Worm (Caenorhabditis elegans) whole organism, young adult: ENCODE measurements around the gene btb-2.

Experiments
- B0336.3 ChIP-seq: fragments of 200-800 bp; sonication (Bioruptor generic); IDR thresholded peaks from 2 replicates; pipeline ENCODE4 v1.3.6; 2022; ENCODE audit warnings: missing genetic modification characterization, missing compliant biosample characterization
- C06A6.2 ChIP-seq: fragments of 200-800 bp; sonication (Bioruptor generic); conservative IDR thresholded peaks from 2 replicates; pipeline ENCODE4 v1.3.6; 2022; ENCODE audit warnings: missing genetic modification characterization, missing compliant biosample characterization
- D2030.7 ChIP-seq: fragments of 200-800 bp; sonication (Bioruptor generic); IDR thresholded peaks from 2 replicates; pipeline ENCODE4 v1.3.6; 2022; ENCODE audit warnings: missing genetic modification reagents, missing genetic modification characterization, missing compliant biosample characterization
- F23B12.7 ChIP-seq: sonication (generic microtip); optimal IDR thresholded peaks from 2 replicates; lab custom pipeline; 2017; ENCODE audit warnings: missing genetic modification characterization, mild to moderate bottlenecking, missing compliant biosample characterization, antibody characterized with exemption, moderate library complexity; ENCODE audit not compliant: insufficient read depth
- F33H1.4 ChIP-seq: fragments of 200-800 bp; sonication (Bioruptor generic); IDR thresholded peaks from 2 replicates; pipeline ENCODE4 v1.3.6; 2022; ENCODE audit warnings: missing genetic modification reagents, missing genetic modification characterization, missing compliant biosample characterization
- F49E8.2 ChIP-seq: sonication (generic microtip); optimal IDR thresholded peaks from 3 replicates; lab custom pipeline; 2017; ENCODE audit warnings: missing genetic modification characterization, mild to moderate bottlenecking, missing compliant biosample characterization, antibody characterized with exemption, moderate library complexity; ENCODE audit not compliant: insufficient read depth
- K12H6.12 ChIP-seq: fragments of 200-800 bp; sonication (Bioruptor generic); optimal IDR thresholded peaks from 2 replicates; lab custom pipeline; 2018; ENCODE audit warnings: mild to moderate bottlenecking, missing genetic modification characterization, missing compliant biosample characterization
- attf-5 ChIP-seq: fragments of 200-800 bp; sonication (Bioruptor generic); optimal IDR thresholded peaks from 2 replicates; lab custom pipeline; 2018; ENCODE audit warnings: mild to moderate bottlenecking, missing genetic modification characterization, missing compliant biosample characterization
- attf-6 ChIP-seq: fragments of 200-800 bp; sonication (Bioruptor generic); IDR thresholded peaks from 2 replicates; pipeline ENCODE4 v1.3.6; 2022; ENCODE audit warnings: missing genetic modification reagents, missing genetic modification characterization, missing compliant biosample characterization
- bed-1 ChIP-seq: fragments of 200-800 bp; sonication (Bioruptor generic); IDR thresholded peaks from 2 replicates; pipeline ENCODE4 v1.3.6; 2022; ENCODE audit warnings: missing genetic modification reagents, missing genetic modification characterization, missing compliant biosample characterization
- cebp-1 ChIP-seq, 2 experiments: fragments of 200-800 bp in 1 of 2; sonication (Bioruptor generic) in 1 of 2; sonication (generic microtip) in 1 of 2; IDR thresholded peaks in 1 of 2; optimal IDR thresholded peaks in 1 of 2; 2 replicates each; pipeline versions ENCODE4 v1.3.6 to Lab custom; 2017 to 2022; ENCODE audit warnings: missing compliant biosample characterization in 2 of 2, missing genetic modification characterization in 2 of 2, mild to moderate bottlenecking in 1 of 2, missing genetic modification reagents in 1 of 2, moderate library complexity in 1 of 2
- ceh-27 ChIP-seq: fragments of 200-800 bp; sonication (Bioruptor generic); optimal IDR thresholded peaks from 2 replicates; lab custom pipeline; 2018; ENCODE audit warnings: mild to moderate bottlenecking, missing genetic modification characterization, moderate library complexity, missing compliant biosample characterization
- ceh-91 ChIP-seq: fragments of 200-800 bp; sonication (Bioruptor generic); IDR thresholded peaks from 2 replicates; pipeline ENCODE4 v1.3.6; 2022; ENCODE audit warnings: missing genetic modification reagents, missing genetic modification characterization, missing compliant biosample characterization
- dox-1 ChIP-seq: fragments of 200-800 bp; sonication (Bioruptor generic); IDR thresholded peaks from 2 replicates; pipeline ENCODE4 v1.3.6; 2022; ENCODE audit warnings: missing genetic modification reagents, missing genetic modification characterization, missing compliant biosample characterization
- dpl-1 ChIP-seq: fragments of 150-350 bp; optimal IDR thresholded peaks from 2 replicates; lab custom pipeline; 2014; ENCODE audit warnings: missing biosample characterization, missing genetic modification reagents, missing genetic modification characterization
- efl-1 ChIP-seq: fragments of 150-350 bp; optimal IDR thresholded peaks from 2 replicates; lab custom pipeline; 2014; ENCODE audit warnings: missing biosample characterization, missing genetic modification reagents, missing genetic modification characterization
- him-1 ChIP-seq: sonication (generic microtip); optimal IDR thresholded peaks from 2 replicates; lab custom pipeline; 2016; ENCODE audit warnings: missing genotype, missing genetic modification reagents, missing genetic modification characterization, missing compliant biosample characterization
- hmg-1.2 ChIP-seq: fragments of 200-800 bp; sonication (Bioruptor generic); IDR thresholded peaks from 2 replicates; pipeline ENCODE4 v1.3.6; 2022; ENCODE audit warnings: missing genetic modification reagents, missing genetic modification characterization, missing compliant biosample characterization
- hmg-20 ChIP-seq: fragments of 200-800 bp; sonication (Bioruptor generic); IDR thresholded peaks from 2 replicates; pipeline ENCODE4 v1.3.6; 2022; ENCODE audit warnings: missing genetic modification reagents, missing genetic modification characterization, missing compliant biosample characterization
- let-607 ChIP-seq, 2 experiments: fragments of 200-800 bp in 1 of 2; sonication (Bioruptor generic) in 1 of 2; sonication (generic microtip) in 1 of 2; optimal IDR thresholded peaks; 2 replicates each; lab custom pipeline; 2016 to 2018; ENCODE audit warnings: mild to moderate bottlenecking in 2 of 2, missing compliant biosample characterization in 2 of 2, missing genetic modification characterization in 2 of 2, moderate library complexity in 2 of 2, missing genotype in 1 of 2
- lin-35 ChIP-seq, 3 experiments: fragments of 150-350 bp in 2 of 3; sonication (generic microtip) in 1 of 3; optimal IDR thresholded peaks; 2 replicates each; lab custom pipeline; 2014 to 2018; ENCODE audit warnings: missing biosample characterization in 3 of 3, missing genetic modification characterization in 3 of 3, missing genetic modification reagents in 3 of 3
- lin-40 ChIP-seq: sonication (generic microtip); optimal IDR thresholded peaks from 2 replicates; lab custom pipeline; 2016; ENCODE audit warnings: missing genetic modification characterization, mild to moderate bottlenecking, missing compliant biosample characterization, missing genotype, missing genetic modification reagents
- lin-54 ChIP-seq: fragments of 200-800 bp; sonication (Bioruptor generic); optimal IDR thresholded peaks from 2 replicates; lab custom pipeline; 2018; ENCODE audit warnings: mild to moderate bottlenecking, missing genetic modification characterization, missing compliant biosample characterization
- lsl-1 ChIP-seq: fragments of 200-800 bp; sonication (Bioruptor generic); optimal IDR thresholded peaks from 2 replicates; lab custom pipeline; 2018; ENCODE audit warnings: mild to moderate bottlenecking, missing genetic modification characterization, moderate library complexity, missing compliant biosample characterization
- mcd-1 ChIP-seq: fragments of 200-800 bp; sonication (Bioruptor generic); IDR thresholded peaks from 2 replicates; pipeline ENCODE4 v1.3.6; 2022; ENCODE audit warnings: missing genetic modification reagents, missing genetic modification characterization, missing compliant biosample characterization
- mel-28 ChIP-seq: sonication (generic microtip); optimal IDR thresholded peaks from 2 replicates; lab custom pipeline; 2016; ENCODE audit warnings: borderline replicate concordance, mild to moderate bottlenecking, missing genetic modification characterization, missing compliant biosample characterization
- nfyb-1 ChIP-seq: fragments of 200-800 bp; sonication (Bioruptor generic); IDR thresholded peaks from 2 replicates; pipeline ENCODE4 v1.3.6; 2022; ENCODE audit warnings: missing genetic modification reagents, missing genetic modification characterization, missing compliant biosample characterization
- nhr-80 ChIP-seq: sonication (generic microtip); optimal IDR thresholded peaks from 2 replicates; lab custom pipeline; 2016; ENCODE audit warnings: missing genetic modification characterization, missing compliant biosample characterization
- pbrm-1 ChIP-seq: fragments of 200-800 bp; sonication (Bioruptor generic); IDR thresholded peaks from 2 replicates; pipeline ENCODE4 v1.3.6; 2022; ENCODE audit warnings: missing genetic modification reagents, missing genetic modification characterization, missing compliant biosample characterization
- tbp1 ChIP-seq: fragments of 200-800 bp; sonication (Bioruptor generic); optimal IDR thresholded peaks from 2 replicates; lab custom pipeline; 2018; ENCODE audit warnings: mild to moderate bottlenecking, missing genetic modification characterization, missing compliant biosample characterization
- tlf-1 ChIP-seq: fragments of 200-800 bp; sonication (Bioruptor generic); optimal IDR thresholded peaks from 2 replicates; lab custom pipeline; 2018; ENCODE audit warnings: mild to moderate bottlenecking, missing genetic modification characterization, missing compliant biosample characterization
- unc-130 ChIP-seq: sonication (generic microtip); optimal IDR thresholded peaks from 2 replicates; lab custom pipeline; 2016; ENCODE audit warnings: missing genetic modification reagents, missing genetic modification characterization, missing compliant biosample characterization
- zfh-2 ChIP-seq: fragments of 200-800 bp; sonication (Bioruptor generic); conservative IDR thresholded peaks from 2 replicates; pipeline ENCODE4 v1.3.6; 2022; ENCODE audit warnings: missing genetic modification reagents, missing genetic modification characterization, missing compliant biosample characterization
- ztf-18 ChIP-seq: sonication (generic microtip); optimal IDR thresholded peaks from 2 replicates; lab custom pipeline; 2016; ENCODE audit warnings: missing genotype, mild to moderate bottlenecking, missing genetic modification characterization, missing compliant biosample characterization

btb-2 gene

ce11 chrII:6401649-6402048, at the start of gene btb-2:
Gene btb-2, plus strand, starts transcription at chrII:6401949.
- TF ChIP-seq mel-28 (tag; lab: Kevin White, UChicago), result no peak

ce11 chrII:6355396-6356346, 46.1 kb upstream of the btb-2 start, which contains the start of gene C32D5.11:
Gene C32D5.11, minus strand, starts transcription at chrII:6355446.
- no peak for TF ChIP-seq F49E8.2 (tag; lab: Kevin White, UChicago)
- peak; percentile 31 for TF ChIP-seq ceh-27 (GFP tag; lab: Kevin White, UChicago)
- TF ChIP-seq K12H6.12 (tag; lab: Kevin White, UChicago), result peak; percentile 14
- TF ChIP-seq hmg-1.2 (GFP tag; lab: Robert Waterston, UW), result peak; percentile 69
- TF ChIP-seq nhr-80 (tag; lab: Kevin White, UChicago), result peak; percentile 40
- TF ChIP-seq attf-5 (GFP tag; lab: Kevin White, UChicago), result peak; percentile 83
- TF ChIP-seq D2030.7, result 0 out of 2 replicates have a peak, but pooled peaks have one; percentile 31
- no peak for TF ChIP-seq unc-130 (GFP tag; lab: Kevin White, UChicago)
- 0 out of 2 replicates have a peak, but pooled peaks have one; percentile 13 for TF ChIP-seq ceh-91 (GFP tag; lab: Robert Waterston, UW)
- no peak for TF ChIP-seq C06A6.2 (GFP tag; lab: Robert Waterston, UW)
- TF ChIP-seq him-1 (tag; lab: Kevin White, UChicago), result no peak
- TF ChIP-seq tlf-1 (GFP tag; lab: Kevin White, UChicago), result peak; percentile 7
- TF ChIP-seq mcd-1, result peak; percentile 66
- peak in 1 of 3 experiments; percentile 72 for TF ChIP-seq lin-35 (GFP tag; optimal IDR thresholded peaks at IDR 0.05; lab: Kevin White, UChicago)
- TF ChIP-seq pbrm-1, result peak; percentile 35; the same call in 1 of the 2 replicates
- peak; percentile 16 for TF ChIP-seq tbp1 (GFP tag; lab: Kevin White, UChicago)
- peak; percentile 41; the same call in 1 of the 2 replicates for TF ChIP-seq zfh-2 (GFP tag; lab: Robert Waterston, UW)
- 0 out of 2 replicates have a peak, but pooled peaks have one; percentile 38 for TF ChIP-seq nfyb-1 (GFP tag; lab: Robert Waterston, UW)
- TF ChIP-seq let-607 (tag; optimal IDR thresholded peaks at IDR 0.05; lab: Kevin White, UChicago), result peak in 1 of 2 experiments; percentile 49
- TF ChIP-seq lin-54 (GFP tag; lab: Kevin White, UChicago), result peak; percentile 33
- TF ChIP-seq lin-40 (tag; lab: Kevin White, UChicago), result peak; percentile 55
- peak; percentile 70 for TF ChIP-seq F23B12.7
- TF ChIP-seq F33H1.4, result peak; percentile 42; the same call in 1 of the 2 replicates
- TF ChIP-seq bed-1, result no peak
- 0 out of 2 replicates have a peak, but pooled peaks have one; percentile 37 for TF ChIP-seq B0336.3 (GFP tag; lab: Robert Waterston, UW)
- TF ChIP-seq dox-1, result peak; percentile 65
- no peak for TF ChIP-seq attf-6 (GFP tag; lab: Robert Waterston, UW)
- peak; percentile 22 for TF ChIP-seq dpl-1 (GFP tag; lab: Kevin White, UChicago)
- peak; percentile 92 for TF ChIP-seq ztf-18 (tag; lab: Kevin White, UChicago)
- TF ChIP-seq efl-1 (GFP tag; lab: Kevin White, UChicago), result peak; percentile 22
- TF ChIP-seq lsl-1 (GFP tag; lab: Kevin White, UChicago), result peak; percentile 53
- no peak for TF ChIP-seq hmg-20 (GFP tag; lab: Robert Waterston, UW)
- no peak for TF ChIP-seq cebp-1 (GFP tag; IDR thresholded peaks at IDR 0.05; lab: Robert Waterston, UW)
- TF ChIP-seq cebp-1 (tag; optimal IDR thresholded peaks at IDR 0.05; lab: Kevin White, UChicago), result peak; percentile 65
